Worm (Caenorhabditis elegans) whole organism, L1 larva: ENCODE results near the gene F44B9.2.

ENCODE experiments used
- C04F5.9 ChIP-seq: sonication (generic microtip); optimal IDR thresholded peaks from 2 replicates; lab custom pipeline; 2016; ENCODE audit warnings: missing genetic modification characterization, missing compliant biosample characterization
- C16A3.4 ChIP-seq: fragments of 150-350 bp; optimal IDR thresholded peaks from 2 replicates; lab custom pipeline; 2014; ENCODE audit warnings: missing biosample characterization, missing genetic modification characterization
- F16B12.6 ChIP-seq: fragments of 150-350 bp; optimal IDR thresholded peaks from 2 replicates; lab custom pipeline; 2014; ENCODE audit warnings: missing biosample characterization, missing genetic modification characterization
- aly-2 ChIP-seq: fragments of 150-350 bp; optimal IDR thresholded peaks from 2 replicates; lab custom pipeline; 2014; ENCODE audit warnings: missing biosample characterization, missing genetic modification characterization
- ama-1 ChIP-seq: fragments of 150-350 bp; optimal IDR thresholded peaks from 2 replicates; lab custom pipeline; 2014
- blmp-1 ChIP-seq: fragments of 150-350 bp; optimal IDR thresholded peaks from 2 replicates; lab custom pipeline; 2014; ENCODE audit warnings: missing biosample characterization, missing genetic modification characterization
- ceh-63 ChIP-seq: fragments of 200-800 bp; sonication (Bioruptor generic); optimal IDR thresholded peaks from 2 replicates; lab custom pipeline; 2018; ENCODE audit warnings: mild to moderate bottlenecking, missing genetic modification characterization, missing compliant biosample characterization
- ceh-8 ChIP-seq: fragments of 200-800 bp; sonication (Bioruptor generic); optimal IDR thresholded peaks from 2 replicates; lab custom pipeline; 2018; ENCODE audit warnings: mild to moderate bottlenecking, missing genetic modification characterization, moderate library complexity, missing compliant biosample characterization
- ces-1 ChIP-seq: fragments of 150-350 bp; optimal IDR thresholded peaks from 2 replicates; lab custom pipeline; 2014; ENCODE audit warnings: missing biosample characterization, missing genetic modification reagents, missing genetic modification characterization
- dpl-1 ChIP-seq, 3 experiments: fragments of 150-350 bp in 2 of 3; sonication (generic microtip) in 1 of 3; optimal IDR thresholded peaks; 2 replicates each; lab custom pipeline; 2014 to 2017; ENCODE audit warnings: missing biosample characterization in 3 of 3, missing genetic modification characterization in 3 of 3, missing genetic modification reagents in 3 of 3
- efl-1 ChIP-seq, 4 experiments: fragments of 150-350 bp; optimal IDR thresholded peaks in 3 of 4; peaks in 1 of 4; 1 replicate in 1 of 4; 2 replicates in 3 of 4; lab custom pipeline; 2014; ENCODE audit warnings: missing biosample characterization in 2 of 4, missing genetic modification characterization in 2 of 4, missing genetic modification reagents in 2 of 4
- efl-3 ChIP-seq: fragments of 200-800 bp; sonication (Bioruptor generic); optimal IDR thresholded peaks from 2 replicates; lab custom pipeline; 2018; ENCODE audit warnings: mild to moderate bottlenecking, missing genetic modification characterization, missing compliant biosample characterization
- egl-13 ChIP-seq: sonication (generic microtip); optimal IDR thresholded peaks from 2 replicates; lab custom pipeline; 2016; ENCODE audit warnings: missing genotype, missing genetic modification reagents, missing genetic modification characterization, missing compliant biosample characterization
- ets-5 ChIP-seq: fragments of 200-800 bp; sonication (Bioruptor generic); IDR thresholded peaks from 2 replicates; pipeline ENCODE4 v1.3.6; 2022; ENCODE audit warnings: missing genetic modification characterization, missing compliant biosample characterization
- fkh-10 ChIP-seq: sonication (generic microtip); optimal IDR thresholded peaks from 2 replicates; lab custom pipeline; 2017; ENCODE audit warnings: missing biosample characterization, missing genetic modification reagents, missing genetic modification characterization
- grh-1 ChIP-seq: fragments of 200-800 bp; sonication (Bioruptor generic); IDR thresholded peaks from 2 replicates; pipeline ENCODE4 v1.3.6; 2022; ENCODE audit warnings: missing genetic modification reagents, missing genetic modification characterization, missing compliant biosample characterization
- hlh-17 ChIP-seq: fragments of 200-800 bp; sonication (Bioruptor generic); optimal IDR thresholded peaks from 2 replicates; lab custom pipeline; 2018; ENCODE audit warnings: missing genetic modification characterization, mild to moderate bottlenecking, missing compliant biosample characterization, moderate library complexity, borderline replicate concordance
- irx-1 ChIP-seq: sonication (generic microtip); optimal IDR thresholded peaks from 2 replicates; lab custom pipeline; 2016; ENCODE audit warnings: missing genetic modification characterization, missing compliant biosample characterization
- jun-1 ChIP-seq: fragments of 150-350 bp; optimal IDR thresholded peaks from 2 replicates; lab custom pipeline; 2014; ENCODE audit warnings: missing biosample characterization, missing genetic modification reagents, missing genetic modification characterization
- mab-9 ChIP-seq: fragments of 200-800 bp; sonication (Bioruptor generic); IDR thresholded peaks from 2 replicates; pipeline ENCODE4 v1.3.6; 2022; ENCODE audit warnings: missing genetic modification reagents, missing genetic modification characterization, missing compliant biosample characterization
- mdl-1 ChIP-seq, 2 experiments: fragments of 150-350 bp; optimal IDR thresholded peaks; 2 replicates each; lab custom pipeline; 2014 to 2017; ENCODE audit warnings: missing biosample characterization in 2 of 2, missing genetic modification characterization in 2 of 2, inconsistent platforms in 1 of 2
- mef-2 ChIP-seq: fragments of 150-350 bp; optimal IDR thresholded peaks from 2 replicates; lab custom pipeline; 2014; ENCODE audit warnings: missing biosample characterization, missing genetic modification characterization
- nhr-11 ChIP-seq: fragments of 150-350 bp; optimal IDR thresholded peaks from 2 replicates; lab custom pipeline; 2014; ENCODE audit warnings: missing biosample characterization, missing genetic modification characterization
- nhr-19 ChIP-seq: fragments of 200-800 bp; sonication (Bioruptor generic); conservative IDR thresholded peaks from 2 replicates; pipeline ENCODE4 v1.3.6; 2022; ENCODE audit warnings: missing genetic modification characterization, missing compliant biosample characterization
- nhr-28 ChIP-seq: fragments of 150-350 bp; optimal IDR thresholded peaks from 2 replicates; lab custom pipeline; 2014; ENCODE audit warnings: missing biosample characterization, missing genetic modification characterization
- nhr-76 ChIP-seq: sonication (generic microtip); optimal IDR thresholded peaks from 2 replicates; lab custom pipeline; 2017; ENCODE audit warnings: missing biosample characterization, missing genetic modification characterization
- nhr-84 ChIP-seq: sonication (generic microtip); optimal IDR thresholded peaks from 2 replicates; lab custom pipeline; 2017; ENCODE audit warnings: missing biosample characterization, missing genetic modification characterization
- nhr-85 ChIP-seq: sonication (generic microtip); peaks from one replicate; lab custom pipeline; 2016; ENCODE audit warnings: missing genetic modification characterization, inconsistent platforms, missing compliant biosample characterization
- nhr-90 ChIP-seq: sonication (generic microtip); optimal IDR thresholded peaks from 2 replicates; lab custom pipeline; 2016; ENCODE audit warnings: mild to moderate bottlenecking, missing genetic modification characterization, missing compliant biosample characterization; ENCODE audit not compliant: poor library complexity
- pag-3 ChIP-seq: sonication (generic microtip); optimal IDR thresholded peaks from 2 replicates; lab custom pipeline; 2017; ENCODE audit warnings: missing genetic modification characterization, mild to moderate bottlenecking, missing compliant biosample characterization, antibody characterized with exemption, borderline replicate concordance; ENCODE audit not compliant: insufficient read depth
- pqm-1 ChIP-seq: sonication (generic microtip); optimal IDR thresholded peaks from 3 replicates; lab custom pipeline; 2017; ENCODE audit warnings: missing biosample characterization, missing genetic modification characterization
- snpc-4 ChIP-seq: fragments of 150-350 bp; optimal IDR thresholded peaks from 2 replicates; lab custom pipeline; 2014; ENCODE audit warnings: missing biosample characterization, missing genetic modification characterization
- sptf-1 ChIP-seq: fragments of 150-350 bp; optimal IDR thresholded peaks from 2 replicates; lab custom pipeline; 2014; ENCODE audit warnings: missing biosample characterization, missing genetic modification characterization
- sup-37 ChIP-seq: fragments of 200-800 bp; sonication (Bioruptor generic); optimal IDR thresholded peaks from 2 replicates; lab custom pipeline; 2018; ENCODE audit warnings: mild to moderate bottlenecking, missing genetic modification characterization, missing compliant biosample characterization
- swsn-7 ChIP-seq: sonication (generic microtip); optimal IDR thresholded peaks from 2 replicates; lab custom pipeline; 2016; ENCODE audit warnings: missing genetic modification characterization, missing compliant biosample characterization
- unc-130 ChIP-seq: fragments of 150-350 bp; optimal IDR thresholded peaks from 2 replicates; lab custom pipeline; 2017; ENCODE audit warnings: missing biosample characterization, missing genetic modification characterization, inconsistent platforms
- unc-30 ChIP-seq: sonication (generic microtip); optimal IDR thresholded peaks from 2 replicates; lab custom pipeline; 2017; ENCODE audit warnings: missing biosample characterization, missing genetic modification characterization
- unc-86 ChIP-seq: sonication (generic microtip); optimal IDR thresholded peaks from 2 replicates; lab custom pipeline; 2016; ENCODE audit warnings: missing genetic modification characterization, missing compliant biosample characterization
- zag-1 ChIP-seq: fragments of 150-350 bp; optimal IDR thresholded peaks from 2 replicates; lab custom pipeline; 2014; ENCODE audit warnings: missing biosample characterization, missing genetic modification characterization
- zip-4 ChIP-seq: fragments of 200-800 bp; sonication (Bioruptor generic); optimal IDR thresholded peaks from 2 replicates; lab custom pipeline; 2018; ENCODE audit warnings: mild to moderate bottlenecking, missing genetic modification characterization, moderate library complexity, missing compliant biosample characterization
- ztf-4 ChIP-seq: fragments of 150-350 bp; optimal IDR thresholded peaks from 2 replicates; lab custom pipeline; 2014; ENCODE audit warnings: missing biosample characterization, missing genetic modification characterization

F44B9.2 gene

DNA sequence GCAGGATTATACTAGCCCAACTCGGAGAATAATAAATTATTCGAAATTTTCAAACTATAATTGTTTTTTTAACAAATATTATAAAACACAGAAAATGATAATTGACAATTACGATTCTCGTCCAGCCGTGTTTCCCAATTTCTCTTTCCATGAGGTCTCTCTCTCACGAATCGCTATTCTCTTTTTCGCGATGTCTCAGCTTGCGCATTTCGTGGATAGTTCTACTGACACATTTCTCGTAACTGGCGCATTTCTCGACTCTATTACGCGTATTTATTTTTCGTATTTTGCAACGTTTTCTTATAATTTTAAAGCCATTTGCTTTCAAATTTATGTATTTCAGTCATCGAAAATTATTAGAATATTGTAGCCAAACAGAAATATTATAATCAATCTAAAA, 21.5 kb downstream of the F44B9.2 start (continued):
- TF ChIP-seq ceh-63 (GFP tag; lab: Kevin White, UChicago) = peak; percentile 95
- TF ChIP-seq dpl-1 (GFP tag; optimal IDR thresholded peaks at IDR 0.05; lab: Kevin White, UChicago) = peak; percentile 92 to 93 (median 92)
- TF ChIP-seq C16A3.4 (tag; lab: Kevin White, UChicago) = peak; percentile 100
- peak in 1 of 2 experiments; percentile 91 for TF ChIP-seq mdl-1 (tag; optimal IDR thresholded peaks at IDR 0.05; lab: Kevin White, UChicago)
- TF ChIP-seq nhr-90 (tag; lab: Kevin White, UChicago) = peak; percentile 96
- TF ChIP-seq nhr-84 (tag; lab: Kevin White, UChicago) = no peak
- TF ChIP-seq sup-37 (GFP tag; lab: Kevin White, UChicago) = peak; percentile 39
- peak; percentile 69 for TF ChIP-seq irx-1
- TF ChIP-seq mef-2 (tag; lab: Kevin White, UChicago) = peak; percentile 69
- TF ChIP-seq mab-9 (GFP tag; lab: Robert Waterston, UW) = peak; percentile 86
- TF ChIP-seq aly-2 (tag; lab: Kevin White, UChicago) = peak; percentile 89
- no peak for TF ChIP-seq sptf-1 (tag; lab: Kevin White, UChicago)
- peak; percentile 60 for TF ChIP-seq pqm-1 (tag; lab: Kevin White, UChicago)
- peak; percentile 92 for TF ChIP-seq ces-1 (GFP tag; lab: Kevin White, UChicago)
- TF ChIP-seq C04F5.9 (tag; lab: Kevin White, UChicago) = peak; percentile 91
- TF ChIP-seq efl-3 (GFP tag; lab: Kevin White, UChicago) = no peak
- peak; percentile 97 for TF ChIP-seq zag-1 (tag; lab: Kevin White, UChicago)

DNA sequence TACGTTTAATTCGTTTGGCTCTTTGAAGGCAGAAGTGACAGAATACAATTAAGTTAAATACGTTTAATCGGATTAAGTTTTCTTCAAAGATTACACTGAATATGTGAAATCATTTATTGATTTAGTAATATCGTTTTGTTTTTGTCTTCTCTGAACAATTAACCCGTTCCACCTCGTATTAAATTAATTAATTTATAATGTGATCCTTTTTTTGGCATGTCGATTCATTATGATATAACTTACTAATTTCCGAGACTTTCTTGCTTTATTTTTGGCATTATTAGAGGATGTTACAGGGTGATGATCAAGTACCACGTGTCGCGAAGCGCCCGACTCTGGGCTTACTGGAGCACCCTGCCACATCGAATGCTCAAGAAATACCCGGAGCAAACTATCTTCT, 21.9 kb downstream of the F44B9.2 start, which contains the start of gene K12H4.5:
Gene K12H4.5 (plus strand): TSS at position 301 of the 400 bp plus-strand sequence.
- TF ChIP-seq F16B12.6 (tag; lab: Kevin White, UChicago) (no peak), swsn-7 (tag; lab: Kevin White, UChicago) (no peak)
- TF ChIP-seq, all 84 proteins: peak for 0

ce11 chrIII:8044717-8045116, 22.5 kb downstream of the F44B9.2 start, which contains the start of gene spcs-3:
Gene spcs-3, plus strand, starts transcription at chrIII:8045017.
- TF ChIP-seq nhr-11 = no peak
- TF ChIP-seq efl-1 (optimal IDR thresholded peaks at IDR 0.05; lab: Kevin White, UChicago) = no peak
- no peak for TF ChIP-seq efl-1 (GFP tag; optimal IDR thresholded peaks at IDR 0.05 in 1 of 2; lab: Kevin White, UChicago)
- TF ChIP-seq pag-3 (tag; lab: Kevin White, UChicago) = no peak
- TF ChIP-seq nhr-85 (tag; lab: Kevin White, UChicago) = no peak
- TF ChIP-seq blmp-1 (tag; lab: Kevin White, UChicago) = no peak
- TF ChIP-seq nhr-76 (tag; lab: Kevin White, UChicago) = no peak
- no peak for TF ChIP-seq ceh-8
- TF ChIP-seq fkh-10 = no peak
- no peak for TF ChIP-seq unc-86 (tag; lab: Kevin White, UChicago)
- TF ChIP-seq ets-5 (GFP tag; lab: Robert Waterston, UW) = no peak
- no peak for TF ChIP-seq unc-130
- no peak for TF ChIP-seq egl-13 (tag; lab: Kevin White, UChicago)
- TF ChIP-seq mef-2 (tag; lab: Kevin White, UChicago) = no peak
- TF ChIP-seq, all 84 proteins: peak for 0

DNA sequence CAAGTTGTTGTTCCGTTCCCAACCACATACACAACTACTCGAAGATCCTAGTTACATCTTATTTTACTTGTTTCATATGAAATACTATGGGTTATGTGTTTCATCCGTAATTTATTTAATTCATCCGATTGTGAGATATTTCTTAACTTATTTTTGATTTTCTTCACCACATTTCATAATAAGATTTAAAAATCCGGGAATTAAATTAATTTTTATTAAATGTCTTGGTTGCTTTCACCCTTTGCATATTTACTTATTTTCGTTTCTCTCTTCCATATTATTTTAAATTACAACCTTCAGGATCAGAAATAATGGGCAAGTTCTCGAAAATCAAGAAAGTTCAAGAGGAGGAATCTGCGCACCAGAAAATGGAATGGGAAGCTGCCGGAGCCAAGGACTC, 23.5 kb downstream of the F44B9.2 start, which contains the start of gene K12H4.3:
Gene K12H4.3 (plus strand): TSS at position 301 of the 400 bp plus-strand sequence.
- TF ChIP-seq ama-1 (lab: Kevin White, UChicago) = no peak
- TF ChIP-seq jun-1 = no peak
- no peak for TF ChIP-seq nhr-28 (tag; lab: Kevin White, UChicago)
- TF ChIP-seq hlh-17 = no peak
- TF ChIP-seq ztf-4 = no peak
- no peak for TF ChIP-seq zag-1 (tag; lab: Kevin White, UChicago)
- TF ChIP-seq fkh-10 = no peak
- TF ChIP-seq sup-37 (GFP tag; lab: Kevin White, UChicago) = no peak
- TF ChIP-seq nhr-84 (tag; lab: Kevin White, UChicago) = no peak
- no peak for TF ChIP-seq mdl-1 (tag; optimal IDR thresholded peaks at IDR 0.05; lab: Kevin White, UChicago)
- no peak for TF ChIP-seq irx-1
- TF ChIP-seq zip-4 (GFP tag; lab: Kevin White, UChicago) = no peak
- no peak for TF ChIP-seq swsn-7 (tag; lab: Kevin White, UChicago)
- TF ChIP-seq snpc-4 (tag; lab: Kevin White, UChicago) = no peak
- TF ChIP-seq unc-30 = no peak
- no peak for TF ChIP-seq nhr-19 (GFP tag; lab: Robert Waterston, UW)
- no peak for TF ChIP-seq grh-1 (GFP tag; lab: Robert Waterston, UW)
- TF ChIP-seq F16B12.6 (tag; lab: Kevin White, UChicago) = no peak
